Worm (Caenorhabditis elegans): ENCODE results near the gene gei-6.

Gene gei-6

ce11 chrV:7248227-7248953, 17.7 kb upstream of the gei-6 start:
- TF ChIP-seq mdl-1 (tag; optimal IDR thresholded peaks at IDR 0.05) (no peak), jun-1 (tag; optimal IDR thresholded peaks at IDR 0.05) (no peak), lsy-12 (tag; optimal IDR thresholded peaks at IDR 0.05) (no peak), unc-39 (tag; optimal IDR thresholded peaks at IDR 0.05) (no peak)

DNA sequence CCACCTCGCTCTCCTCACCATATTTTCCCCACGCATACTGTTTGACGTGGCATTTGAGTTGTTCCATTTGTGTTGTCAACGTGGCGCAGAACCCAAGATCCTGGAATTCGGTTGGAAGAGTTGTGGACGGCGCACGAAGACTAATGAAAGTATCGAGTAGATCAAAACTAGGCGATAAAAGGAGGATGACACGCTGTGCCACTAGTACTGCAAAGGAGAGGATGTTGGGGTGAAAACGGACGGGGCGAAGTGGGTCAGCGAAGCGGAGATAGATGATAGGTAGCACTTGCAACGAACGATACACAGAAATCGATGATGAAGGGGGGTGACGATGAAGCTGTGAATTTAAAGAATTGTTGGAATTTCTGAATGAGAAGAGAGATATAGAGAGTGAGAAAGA, 16.3 kb upstream of the gei-6 start, which contains the start of gene C05C8.7:
Gene C05C8.7 (minus strand): TSS at position 100 of the 400 bp plus-strand sequence.
- no peak for TF ChIP-seq nhr-11 (tag; optimal IDR thresholded peaks at IDR 0.05)
- no peak for TF ChIP-seq pqm-1 (tag; optimal IDR thresholded peaks at IDR 0.05)
- peak; percentile 55 for TF ChIP-seq nhr-23 (tag; optimal IDR thresholded peaks at IDR 0.05)

DNA sequence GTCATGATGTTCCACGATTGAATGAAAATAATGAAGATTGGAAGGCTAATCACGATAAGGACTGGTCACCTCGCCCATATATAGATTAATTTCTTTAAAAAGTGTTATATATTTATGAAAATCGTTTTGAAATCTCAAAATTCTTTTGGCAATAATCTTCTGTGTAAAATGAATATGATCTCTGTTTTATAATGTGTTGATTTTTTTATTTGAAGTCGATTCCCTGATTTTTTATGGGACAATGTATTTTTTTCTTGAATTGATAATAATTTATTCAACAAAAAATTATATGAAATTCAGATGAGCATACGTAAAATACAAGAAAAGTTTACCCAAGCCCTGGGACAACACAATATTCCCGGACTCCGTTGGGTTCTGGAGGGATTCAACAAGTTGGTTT, 8.8 kb upstream of the gei-6 start, which contains the start of gene C05C8.1:
Gene C05C8.1 (plus strand): TSS at position 301 of the 400 bp plus-strand sequence.
- no peak for TF ChIP-seq lsy-12 (tag; optimal IDR thresholded peaks at IDR 0.05)
- no peak for TF ChIP-seq mml-1 (tag; optimal IDR thresholded peaks at IDR 0.05)
- TF ChIP-seq nhr-23 (tag; optimal IDR thresholded peaks at IDR 0.05) = no peak

ce11 chrV:7237133-7237532, 6.5 kb upstream of the gei-6 start, which contains the start of gene hyls-1:
Gene hyls-1, plus strand, starts transcription at chrV:7237381.
- TF ChIP-seq ama-1 (optimal IDR thresholded peaks at IDR 0.05) (peak; percentile 32), ceh-28 (tag; optimal IDR thresholded peaks at IDR 0.05) (peak; percentile 65), nhr-25 (tag; optimal IDR thresholded peaks at IDR 0.05) (peak; percentile 80), egl-27 (tag; optimal IDR thresholded peaks at IDR 0.05) (no peak), daf-12 (tag; optimal IDR thresholded peaks at IDR 0.05) (no peak), snpc-4 (tag; optimal IDR thresholded peaks at IDR 0.05) (peak; percentile 57), elt-1 (tag; optimal IDR thresholded peaks at IDR 0.05) (no peak), ztf-11 (tag; optimal IDR thresholded peaks at IDR 0.05) (no peak), ceh-82 (tag; optimal IDR thresholded peaks at IDR 0.05) (peak; percentile 57), lsy-12 (tag; optimal IDR thresholded peaks at IDR 0.05) (no peak), R02D3.7 (tag; optimal IDR thresholded peaks at IDR 0.05) (peak; percentile 69), nhr-28 (tag; optimal IDR thresholded peaks at IDR 0.05) (no peak), nhr-77 (tag; optimal IDR thresholded peaks at IDR 0.05) (no peak), egl-5 (tag; optimal IDR thresholded peaks at IDR 0.05) (peak; percentile 95), nhr-67 (tag; optimal IDR thresholded peaks at IDR 0.05) (no peak), lin-39 (tag; optimal IDR thresholded peaks at IDR 0.05) (peak; percentile 56), pha-4 (tag; optimal IDR thresholded peaks at IDR 0.05) (peak; percentile 96), nhr-43 (tag; optimal IDR thresholded peaks at IDR 0.05; ENCODE audit: poor library complexity, severe bottlenecking) (peak; percentile 92), skn-1 (tag; optimal IDR thresholded peaks at IDR 0.05) (peak; percentile 37), aly-2 (tag; optimal IDR thresholded peaks at IDR 0.05) (no peak), zag-1 (tag; optimal IDR thresholded peaks at IDR 0.05) (no peak), nhr-12 (tag; optimal IDR thresholded peaks at IDR 0.05) (no peak), elt-2 (tag; optimal IDR thresholded peaks at IDR 0.05) (peak; percentile 51), pqm-1 (tag; optimal IDR thresholded peaks at IDR 0.05) (peak; percentile 31), nfya-1 (tag; optimal IDR thresholded peaks at IDR 0.05; ENCODE audit: insufficient read depth) (peak; percentile 91), ztf-4 (tag; optimal IDR thresholded peaks at IDR 0.05) (no peak), fkh-2 (tag; optimal IDR thresholded peaks at IDR 0.05) (no peak), mdl-1 (tag; optimal IDR thresholded peaks at IDR 0.05) (no peak), eor-1 (tag; optimal IDR thresholded peaks at IDR 0.05) (no peak), ceh-9 (tag; optimal IDR thresholded peaks at IDR 0.05) (no peak), tbx-2 (tag; optimal IDR thresholded peaks at IDR 0.05) (no peak), unc-62 (GFP tag; optimal IDR thresholded peaks at IDR 0.05) (no peak), fos-1 (tag; optimal IDR thresholded peaks at IDR 0.05) (no peak), ceh-16 (tag; optimal IDR thresholded peaks at IDR 0.05) (no peak), nhr-11 (tag; optimal IDR thresholded peaks at IDR 0.05) (no peak), lin-15B (tag; optimal IDR thresholded peaks at IDR 0.05) (peak; percentile 92), hmg-11 (tag; optimal IDR thresholded peaks at IDR 0.05) (peak; percentile 86), nhr-23 (tag; optimal IDR thresholded peaks at IDR 0.05) (peak; percentile 94), nhr-237 (tag; optimal IDR thresholded peaks at IDR 0.05) (no peak), mml-1 (tag; optimal IDR thresholded peaks at IDR 0.05) (no peak), unc-39 (tag; optimal IDR thresholded peaks at IDR 0.05) (no peak), jun-1 (tag; optimal IDR thresholded peaks at IDR 0.05) (no peak)

All from whole organism, L3 larva.